Worm (Caenorhabditis elegans): ENCODE data around the gene cutl-29.

DNA sequence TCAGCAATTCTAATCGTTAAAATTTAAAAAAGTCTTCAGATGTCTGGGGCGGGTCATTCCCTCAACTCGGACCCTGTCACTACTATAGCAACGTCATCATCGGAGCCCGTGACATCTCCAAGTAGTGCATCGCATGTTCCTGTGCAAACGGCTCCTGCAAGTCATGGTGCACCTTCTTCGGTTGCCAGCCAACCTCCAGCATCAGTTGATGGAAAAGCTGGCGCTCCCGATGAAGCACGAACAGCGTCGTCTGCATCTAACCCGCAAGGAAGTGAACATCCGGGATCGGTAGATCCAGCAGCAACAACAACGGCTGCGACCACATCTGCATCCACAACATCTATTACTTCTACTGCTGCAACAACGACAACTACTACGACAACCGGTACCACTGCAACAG is 23.8 kb upstream of the cutl-29 start, which contains the start of gene R09F10.3:
- TF ChIP-seq him-1 (tag; optimal IDR thresholded peaks at IDR 0.05) (no peak), W03F9.2 (tag; optimal IDR thresholded peaks at IDR 0.05) (no peak), dao-5 (tag; optimal IDR thresholded peaks at IDR 0.05) (no peak)

Measured in whole organism, L4/young adult.